Fruit fly (Drosophila melanogaster) whole organism, embryonic: ENCODE measurements around the gene CG34106.
A peak's percentile ranks its signal among the peaks of the same experiment; 100 is the strongest.

ENCODE experiments used
- Bdp1 ChIP-seq: fragments of 200-800 bp; sonication (Bioruptor generic); optimal IDR thresholded peaks from 3 replicates; lab custom pipeline; 2016; ENCODE audit warnings: missing biosample characterization, missing genetic modification characterization
- CG10959 ChIP-seq: fragments of 200-800 bp; sonication (Bioruptor generic); IDR thresholded peaks from 2 replicates; pipeline ENCODE4 v1.3.6; 2022; ENCODE audit warnings: missing biosample characterization, missing genetic modification characterization
- CG11504 ChIP-seq: fragments of 200-800 bp; sonication (Bioruptor generic); optimal IDR thresholded peaks from 3 replicates; lab custom pipeline; 2019; ENCODE audit warnings: missing biosample characterization, mild to moderate bottlenecking, missing genetic modification characterization, moderate library complexity
- CG11695 ChIP-seq: fragments of 200-800 bp; sonication (Bioruptor generic); IDR thresholded peaks from 3 replicates; pipeline ENCODE4 v1.3.6; 2022; ENCODE audit warnings: missing biosample characterization, missing genetic modification characterization
- CG12104 ChIP-seq: fragments of 200-800 bp; sonication (Bioruptor generic); optimal IDR thresholded peaks from 3 replicates; lab custom pipeline; 2016; ENCODE audit warnings: missing biosample characterization, missing genetic modification characterization
- CG12236 ChIP-seq: fragments of 200-800 bp; sonication (Bioruptor generic); optimal IDR thresholded peaks from 2 replicates; lab custom pipeline; 2016; ENCODE audit warnings: missing biosample characterization, missing genetic modification characterization
- CG12391 ChIP-seq: fragments of 200-800 bp; sonication (Bioruptor generic); optimal IDR thresholded peaks from 3 replicates; lab custom pipeline; 2018; ENCODE audit warnings: missing biosample characterization, mild to moderate bottlenecking, missing genetic modification characterization, moderate library complexity
- CG12659 ChIP-seq: fragments of 200-800 bp; sonication (Bioruptor generic); optimal IDR thresholded peaks from 3 replicates; lab custom pipeline; 2017; ENCODE audit warnings: mild to moderate bottlenecking, missing biosample characterization, missing genetic modification reagents, missing genetic modification characterization
- CG12942 ChIP-seq: fragments of 200-800 bp; sonication (Bioruptor generic); optimal IDR thresholded peaks from 3 replicates; lab custom pipeline; 2016; ENCODE audit warnings: missing biosample characterization, missing genetic modification characterization
- CG13894 ChIP-seq: fragments of 200-800 bp; sonication (Bioruptor generic); optimal IDR thresholded peaks from 3 replicates; lab custom pipeline; 2018; ENCODE audit warnings: missing biosample characterization, mild to moderate bottlenecking, missing genetic modification characterization, moderate library complexity
- CG14441 ChIP-seq: fragments of 200-800 bp; sonication (Bioruptor generic); IDR thresholded peaks from 2 replicates; pipeline ENCODE4 v1.3.6; 2022; ENCODE audit warnings: missing biosample characterization, missing genetic modification characterization
- CG14667 ChIP-seq: fragments of 200-800 bp; sonication (Bioruptor generic); IDR thresholded peaks from 2 replicates; pipeline ENCODE4 v1.3.6; 2022; ENCODE audit warnings: missing biosample characterization, missing genetic modification characterization
- CG14860 ChIP-seq: fragments of 200-800 bp; sonication (Bioruptor generic); IDR thresholded peaks from 3 replicates; pipeline ENCODE4 v1.3.6; 2022; ENCODE audit warnings: missing biosample characterization, missing genetic modification characterization; ENCODE audit not compliant: partially characterized antibody
- CG15011 ChIP-seq: fragments of 200-800 bp; sonication (Bioruptor generic); optimal IDR thresholded peaks from 3 replicates; lab custom pipeline; 2018; ENCODE audit warnings: missing biosample characterization, mild to moderate bottlenecking, missing genetic modification characterization
- CG15269 ChIP-seq: fragments of 200-800 bp; sonication (Bioruptor generic); optimal IDR thresholded peaks from 2 replicates; lab custom pipeline; 2018; ENCODE audit warnings: missing biosample characterization, mild to moderate bottlenecking, missing genetic modification characterization, moderate library complexity
- CG15479 ChIP-seq: fragments of 200-800 bp; sonication (Bioruptor generic); optimal IDR thresholded peaks from 3 replicates; lab custom pipeline; 2019; ENCODE audit warnings: missing biosample characterization, mild to moderate bottlenecking, missing genetic modification characterization, moderate library complexity
- CG18262 ChIP-seq: fragments of 200-800 bp; optimal IDR thresholded peaks from 3 replicates; lab custom pipeline; 2019; ENCODE audit warnings: missing biosample characterization, mild to moderate bottlenecking, missing genetic modification characterization, moderate library complexity
- CG18764 ChIP-seq: fragments of 200-800 bp; sonication (Bioruptor generic); optimal IDR thresholded peaks from 3 replicates; lab custom pipeline; 2016; ENCODE audit warnings: missing biosample characterization, missing genetic modification characterization
- CG2120 ChIP-seq: fragments of 200-800 bp; sonication (Bioruptor generic); optimal IDR thresholded peaks from 3 replicates; lab custom pipeline; 2016; ENCODE audit warnings: missing biosample characterization, missing genetic modification characterization
- CG2199 ChIP-seq: fragments of 200-800 bp; sonication (Bioruptor generic); IDR thresholded peaks from 3 replicates; pipeline ENCODE4 v1.3.6; 2022; ENCODE audit warnings: missing biosample characterization, missing genetic modification characterization
- CG2875 ChIP-seq: fragments of 200-800 bp; sonication (Bioruptor generic); optimal IDR thresholded peaks from 2 replicates; lab custom pipeline; 2017; ENCODE audit warnings: missing biosample characterization, mild to moderate bottlenecking, missing genetic modification characterization, missing genetic modification reagents
- CG3065 ChIP-seq: fragments of 200-800 bp; sonication (Bioruptor generic); optimal IDR thresholded peaks from 2 replicates; lab custom pipeline; 2016; ENCODE audit warnings: missing biosample characterization, missing genetic modification characterization
- CG4854 ChIP-seq: fragments of 200-800 bp; sonication (Bioruptor generic); optimal IDR thresholded peaks from 2 replicates; lab custom pipeline; 2016; ENCODE audit warnings: missing biosample characterization, missing genetic modification characterization, inconsistent platforms
- CG7372 ChIP-seq: fragments of 200-800 bp; sonication (Bioruptor generic); IDR thresholded peaks from 2 replicates; pipeline ENCODE4 v1.3.6; 2022; ENCODE audit warnings: missing biosample characterization, missing genetic modification characterization
- CG8478 ChIP-seq: fragments of >200 bp; optimal IDR thresholded peaks from 2 replicates; lab custom pipeline; 2018
- CG9215 ChIP-seq: fragments of 200-800 bp; sonication (Bioruptor generic); IDR thresholded peaks from 2 replicates; pipeline ENCODE4 v1.3.6; 2022; ENCODE audit warnings: missing biosample characterization, missing genetic modification characterization
- CG9727 ChIP-seq: fragments of 200-800 bp; sonication (Bioruptor generic); optimal IDR thresholded peaks from 3 replicates; lab custom pipeline; 2017; ENCODE audit warnings: missing biosample characterization, mild to moderate bottlenecking, missing genetic modification characterization
- CTCF ChIP-seq: fragments of 200-800 bp; sonication (Bioruptor generic); optimal IDR thresholded peaks from 2 replicates; lab custom pipeline; 2017; ENCODE audit warnings: missing biosample characterization, mild to moderate bottlenecking, missing genetic modification characterization, moderate library complexity
- D19A ChIP-seq: fragments of 200-800 bp; optimal IDR thresholded peaks from 3 replicates; lab custom pipeline; 2019; ENCODE audit warnings: missing biosample characterization, mild to moderate bottlenecking, missing genetic modification characterization, moderate library complexity
- Deaf1 ChIP-seq: fragments of 200-800 bp; optimal IDR thresholded peaks from 3 replicates; lab custom pipeline; 2019; ENCODE audit warnings: missing biosample characterization, mild to moderate bottlenecking, missing genetic modification characterization, moderate library complexity
- Drgx ChIP-seq: fragments of 200-800 bp; sonication (Bioruptor generic); IDR thresholded peaks from 2 replicates; pipeline ENCODE4 v1.3.6; 2022; ENCODE audit warnings: missing biosample characterization, missing genetic modification characterization
- Fer1 ChIP-seq: fragments of 200-800 bp; sonication (Bioruptor generic); optimal IDR thresholded peaks from 2 replicates; lab custom pipeline; 2017; ENCODE audit warnings: missing biosample characterization, mild to moderate bottlenecking, missing genetic modification characterization
- HHEX ChIP-seq: fragments of 200-800 bp; sonication (Bioruptor generic); optimal IDR thresholded peaks from 3 replicates; lab custom pipeline; 2017; ENCODE audit warnings: missing biosample characterization, mild to moderate bottlenecking, missing genetic modification characterization, missing genetic modification reagents
- Hand ChIP-seq: fragments of 200-800 bp; sonication (Bioruptor generic); optimal IDR thresholded peaks from 2 replicates; lab custom pipeline; 2017; ENCODE audit warnings: mild to moderate bottlenecking, missing biosample characterization, missing genetic modification reagents, missing genetic modification characterization
- MBD-R2 ChIP-seq: fragments of 200-800 bp; sonication (Bioruptor generic); IDR thresholded peaks from 2 replicates; pipeline ENCODE4 v1.3.6; 2022; ENCODE audit warnings: missing biosample characterization, missing genetic modification characterization
- Mad ChIP-seq: fragments of 200-800 bp; sonication (Bioruptor generic); optimal IDR thresholded peaks from 2 replicates; lab custom pipeline; 2016; ENCODE audit warnings: missing biosample characterization, missing genetic modification characterization
- PHDP ChIP-seq: fragments of 200-800 bp; sonication (Bioruptor generic); optimal IDR thresholded peaks from 3 replicates; lab custom pipeline; 2018; ENCODE audit warnings: missing biosample characterization, mild to moderate bottlenecking, missing genetic modification characterization, moderate library complexity
- Sox100B ChIP-seq: fragments of 200-800 bp; sonication (Bioruptor generic); optimal IDR thresholded peaks from 3 replicates; lab custom pipeline; 2018; ENCODE audit warnings: missing biosample characterization, mild to moderate bottlenecking, missing genetic modification characterization
- Sox102F ChIP-seq: fragments of 200-800 bp; sonication (Bioruptor generic); optimal IDR thresholded peaks from 2 replicates; lab custom pipeline; 2018; ENCODE audit warnings: missing biosample characterization, mild to moderate bottlenecking, missing genetic modification characterization, moderate library complexity
- Sry-β ChIP-seq: fragments of 200-800 bp; sonication (Bioruptor generic); optimal IDR thresholded peaks from 2 replicates; lab custom pipeline; 2018; ENCODE audit warnings: missing biosample characterization, mild to moderate bottlenecking, missing genetic modification characterization, moderate library complexity
- ap ChIP-seq: fragments of 200-800 bp; sonication (Bioruptor generic); IDR thresholded peaks from 2 replicates; pipeline ENCODE4 v1.3.6; 2022; ENCODE audit warnings: missing biosample characterization, missing genetic modification characterization
- az2 ChIP-seq: fragments of 200-800 bp; sonication (Bioruptor generic); optimal IDR thresholded peaks from 3 replicates; lab custom pipeline; 2016; ENCODE audit warnings: missing biosample characterization, missing genetic modification characterization
- bcd ChIP-seq: fragments of 200-800 bp; sonication (Bioruptor generic); optimal IDR thresholded peaks from 2 replicates; lab custom pipeline; 2017; ENCODE audit warnings: missing biosample characterization, mild to moderate bottlenecking, missing genetic modification characterization
- croc ChIP-seq: fragments of 200-800 bp; sonication (Bioruptor generic); conservative IDR thresholded peaks from 3 replicates; pipeline ENCODE4 v1.3.6; 2022; ENCODE audit warnings: missing biosample characterization, missing genetic modification characterization
- cwo ChIP-seq: fragments of 200-800 bp; sonication (Bioruptor generic); optimal IDR thresholded peaks from 3 replicates; lab custom pipeline; 2017; ENCODE audit warnings: missing biosample characterization, missing genetic modification characterization, mild to moderate bottlenecking, moderate library complexity, missing genetic modification reagents
- gcm ChIP-seq: fragments of 200-800 bp; sonication (Bioruptor generic); optimal IDR thresholded peaks from 2 replicates; lab custom pipeline; 2019; ENCODE audit warnings: missing biosample characterization, mild to moderate bottlenecking, missing genetic modification characterization, moderate library complexity
- grau ChIP-seq: fragments of 200-800 bp; optimal IDR thresholded peaks from 3 replicates; lab custom pipeline; 2019; ENCODE audit warnings: missing biosample characterization, mild to moderate bottlenecking, missing genetic modification characterization, moderate library complexity
- hbn ChIP-seq: fragments of 200-800 bp; sonication (Bioruptor generic); IDR thresholded peaks from 2 replicates; pipeline ENCODE4 v1.3.6; 2022; ENCODE audit warnings: missing biosample characterization, missing genetic modification characterization; ENCODE audit not compliant: partially characterized antibody
- nerfin-2 ChIP-seq: fragments of 200-800 bp; sonication (Bioruptor generic); IDR thresholded peaks from 2 replicates; pipeline ENCODE4 v1.3.6; 2022; ENCODE audit warnings: missing biosample characterization, missing genetic modification characterization; ENCODE audit not compliant: partially characterized antibody
- pb ChIP-seq: fragments of 200-800 bp; sonication (Bioruptor generic); optimal IDR thresholded peaks from 3 replicates; lab custom pipeline; 2016; ENCODE audit warnings: missing biosample characterization, missing genetic modification characterization
- sug ChIP-seq: fragments of 200-800 bp; optimal IDR thresholded peaks from 2 replicates; lab custom pipeline; 2019; ENCODE audit warnings: missing biosample characterization, mild to moderate bottlenecking, missing genetic modification characterization, moderate library complexity
- zfh2 ChIP-seq: fragments of 200-800 bp; sonication (Bioruptor generic); optimal IDR thresholded peaks from 2 replicates; lab custom pipeline; 2016; ENCODE audit warnings: missing biosample characterization, missing genetic modification characterization

The CG34106 gene

dm6 chr2L:17203833-17204232 is 73.0 kb downstream of the CG34106 start (continued):
- no peak for TF ChIP-seq croc (GFP tag; lab: Robert Waterston, UW)
- no peak for TF ChIP-seq Sry-β (GFP tag; lab: Kevin White, UChicago)
- no peak for TF ChIP-seq gcm (GFP tag; lab: Kevin White, UChicago)
- no peak for TF ChIP-seq CG12942 (GFP tag; lab: Kevin White, UChicago)
- TF ChIP-seq Mad: no peak
- TF ChIP-seq CG2875: no peak
- TF ChIP-seq CG14441: no peak
- no peak for TF ChIP-seq hbn (GFP tag; lab: Robert Waterston, UW)
- TF ChIP-seq CG2199 (GFP tag; lab: Robert Waterston, UW): 0 out of 3 replicates have a peak, but pooled peaks have one; percentile 52
- peak; percentile 29 for TF ChIP-seq CG9727
- TF ChIP-seq Bdp1 (GFP tag; lab: Kevin White, UChicago): no peak
- TF ChIP-seq zfh2: no peak
- no peak for TF ChIP-seq MBD-R2 (GFP tag; lab: Robert Waterston, UW)
- TF ChIP-seq CG13894 (tag; lab: Kevin White, UChicago): no peak
- no peak for TF ChIP-seq pb (GFP tag; lab: Kevin White, UChicago)
- no peak for TF ChIP-seq cwo (GFP tag; lab: Kevin White, UChicago)
- no peak for TF ChIP-seq az2 (GFP tag; lab: Kevin White, UChicago)
- no peak for TF ChIP-seq CTCF (GFP tag; lab: Kevin White, UChicago)
- TF ChIP-seq CG12104 (GFP tag; lab: Kevin White, UChicago): no peak
- no peak for TF ChIP-seq ap (GFP tag; lab: Robert Waterston, UW)
- no peak for TF ChIP-seq CG7372 (GFP tag; lab: Robert Waterston, UW)
- TF ChIP-seq CG4854 (GFP tag; lab: Kevin White, UChicago): peak; percentile 5
- peak; percentile 22 for TF ChIP-seq Fer1 (GFP tag; lab: Kevin White, UChicago)
- TF ChIP-seq CG3065 (GFP tag; lab: Kevin White, UChicago): no peak
- no peak for TF ChIP-seq CG18764 (GFP tag; lab: Kevin White, UChicago)
- TF ChIP-seq CG14667: 0 out of 2 replicates have a peak, but pooled peaks have one; percentile 7
- TF ChIP-seq CG14860 (GFP tag; lab: Robert Waterston, UW): no peak
- TF ChIP-seq Drgx (GFP tag; lab: Robert Waterston, UW): no peak

- TF ChIP-seq nerfin-2 (GFP tag; lab: Robert Waterston, UW) (no peak), CG12391 (tag; lab: Kevin White, UChicago) (peak; percentile 28), bcd (GFP tag; lab: Kevin White, UChicago) (peak; percentile 0), grau (tag; lab: Kevin White, UChicago) (peak; percentile 53), CG15269 (tag; lab: Kevin White, UChicago) (peak; percentile 45), CG15479 (no peak), Deaf1 (tag; lab: Kevin White, UChicago) (peak; percentile 41), Sox102F (peak; percentile 45), PHDP (tag; lab: Kevin White, UChicago) (peak; percentile 36), CG9215 (GFP tag; lab: Robert Waterston, UW) (no peak), CG10959 (GFP tag; lab: Robert Waterston, UW) (no peak), Hand (GFP tag; lab: Kevin White, UChicago) (peak; percentile 0), CG8478 (lab: Kevin White, UChicago) (no peak), sug (peak; percentile 7), zfh2 (no peak), CG11504 (peak; percentile 65), HHEX (peak; percentile 4), CG15011 (peak; percentile 2), D19A (tag; lab: Kevin White, UChicago) (peak; percentile 49), CG18262 (tag; lab: Kevin White, UChicago) (peak; percentile 22), Sox100B (peak; percentile 36), CG2120 (peak; percentile 5), CG12659 (peak; percentile 18), CG12236 (no peak), CG11695 (GFP tag; lab: Robert Waterston, UW) (0 out of 3 replicates have a peak, but pooled peaks have one; percentile 8)
Measured at dm6 chr2L:17207072-17207471, 76.2 kb downstream of the CG34106 start.
